Fruit fly (Drosophila melanogaster) whole organism, embryonic: ENCODE measurements around the gene CG42673.

Experiments
- Ada2b ChIP-seq: fragments of 200-800 bp; sonication (Bioruptor generic); IDR thresholded peaks from 2 replicates; pipeline ENCODE4 v1.3.6; 2022; ENCODE audit warnings: missing biosample characterization, missing genetic modification characterization
- Atf-2 ChIP-seq: fragments of 200-800 bp; sonication (Bioruptor generic); optimal IDR thresholded peaks from 2 replicates; lab custom pipeline; 2016; ENCODE audit warnings: missing biosample characterization, missing genetic modification characterization
- Bdp1 ChIP-seq: fragments of 200-800 bp; sonication (Bioruptor generic); optimal IDR thresholded peaks from 3 replicates; lab custom pipeline; 2016; ENCODE audit warnings: missing biosample characterization, missing genetic modification characterization
- Bgb ChIP-seq: fragments of 200-800 bp; sonication (Bioruptor generic); IDR thresholded peaks from 2 replicates; pipeline ENCODE4 v1.3.6; 2022; ENCODE audit warnings: missing biosample characterization, missing genetic modification characterization; ENCODE audit not compliant: partially characterized antibody
- CG10209 ChIP-seq: fragments of 200-800 bp; sonication (Bioruptor generic); optimal IDR thresholded peaks from 3 replicates; lab custom pipeline; 2017; ENCODE audit warnings: missing biosample characterization, mild to moderate bottlenecking, missing genetic modification characterization, missing genetic modification reagents
- CG10321 ChIP-seq: fragments of 200-800 bp; sonication (Bioruptor generic); IDR thresholded peaks from 2 replicates; pipeline ENCODE4 v1.3.6; 2022; ENCODE audit warnings: missing biosample characterization, missing genetic modification characterization
- CG10565 ChIP-seq: fragments of 200-800 bp; sonication (Bioruptor generic); optimal IDR thresholded peaks from 3 replicates; lab custom pipeline; 2016; ENCODE audit warnings: missing biosample characterization, mild to moderate bottlenecking, missing genetic modification characterization
- CG10979 ChIP-seq: fragments of 200-800 bp; sonication (Bioruptor generic); optimal IDR thresholded peaks from 2 replicates; lab custom pipeline; 2018; ENCODE audit warnings: missing biosample characterization, mild to moderate bottlenecking, missing genetic modification characterization, moderate library complexity
- CG12236 ChIP-seq: fragments of 200-800 bp; sonication (Bioruptor generic); optimal IDR thresholded peaks from 2 replicates; lab custom pipeline; 2016; ENCODE audit warnings: missing biosample characterization, missing genetic modification characterization
- CG13424 ChIP-seq: fragments of 200-800 bp; sonication (Bioruptor generic); optimal IDR thresholded peaks from 2 replicates; lab custom pipeline; 2019; ENCODE audit warnings: missing biosample characterization, mild to moderate bottlenecking, missing genetic modification characterization, moderate library complexity
- CG13624 ChIP-seq: fragments of 200-800 bp; sonication (Bioruptor generic); optimal IDR thresholded peaks from 2 replicates; lab custom pipeline; 2016; ENCODE audit warnings: missing biosample characterization, missing genetic modification characterization
- CG15696 ChIP-seq: fragments of 200-800 bp; sonication (Bioruptor generic); optimal IDR thresholded peaks from 2 replicates; lab custom pipeline; 2019; ENCODE audit warnings: missing biosample characterization, mild to moderate bottlenecking, missing genetic modification characterization, moderate library complexity
- CG17186 ChIP-seq: fragments of 200-800 bp; sonication (Bioruptor generic); optimal IDR thresholded peaks from 3 replicates; lab custom pipeline; 2017; ENCODE audit warnings: missing biosample characterization, missing genetic modification reagents, missing genetic modification characterization
- CG17829 ChIP-seq: fragments of 200-800 bp; optimal IDR thresholded peaks from 2 replicates; lab custom pipeline; 2019; ENCODE audit warnings: missing biosample characterization, mild to moderate bottlenecking, missing genetic modification characterization, moderate library complexity
- CG1792 ChIP-seq: fragments of 200-800 bp; sonication (Bioruptor generic); optimal IDR thresholded peaks from 2 replicates; lab custom pipeline; 2016; ENCODE audit warnings: missing biosample characterization, missing genetic modification characterization
- CG4360 ChIP-seq: fragments of 200-800 bp; sonication (Bioruptor generic); IDR thresholded peaks from 2 replicates; pipeline ENCODE4 v1.3.6; 2022; ENCODE audit warnings: missing biosample characterization, missing genetic modification characterization
- CG4404 ChIP-seq: fragments of 200-800 bp; sonication (Bioruptor generic); IDR thresholded peaks from 2 replicates; pipeline ENCODE4 v1.3.6; 2022; ENCODE audit warnings: missing biosample characterization, missing genetic modification characterization
- CG4424 ChIP-seq: fragments of 200-800 bp; sonication (Bioruptor generic); optimal IDR thresholded peaks from 3 replicates; lab custom pipeline; 2016; ENCODE audit warnings: missing biosample characterization, missing genetic modification characterization
- CG4820 ChIP-seq: fragments of 200-800 bp; sonication (Bioruptor generic); optimal IDR thresholded peaks from 3 replicates; lab custom pipeline; 2016; ENCODE audit warnings: missing biosample characterization, missing genetic modification characterization
- CG6765 ChIP-seq: fragments of 200-800 bp; sonication (Bioruptor generic); optimal IDR thresholded peaks from 3 replicates; lab custom pipeline; 2017; ENCODE audit warnings: missing biosample characterization, mild to moderate bottlenecking, missing genetic modification characterization
- CG8281 ChIP-seq: fragments of 200-800 bp; sonication (Bioruptor generic); optimal IDR thresholded peaks from 2 replicates; lab custom pipeline; 2018; ENCODE audit warnings: missing biosample characterization, mild to moderate bottlenecking, missing genetic modification characterization, moderate library complexity
- CG8290 ChIP-seq, 3 experiments: fragments of 200-800 bp; sonication (Bioruptor generic); optimal IDR thresholded peaks; 2 replicates each; lab custom pipeline; 2016 to 2019; ENCODE audit warnings: missing biosample characterization in 3 of 3, missing genetic modification characterization in 3 of 3, mild to moderate bottlenecking in 2 of 3, moderate library complexity in 1 of 3
- CG8359 ChIP-seq: fragments of 200-800 bp; sonication (Bioruptor generic); optimal IDR thresholded peaks from 2 replicates; lab custom pipeline; 2017; ENCODE audit warnings: missing biosample characterization, mild to moderate bottlenecking, missing genetic modification characterization, borderline replicate concordance
- CG9817 ChIP-seq: fragments of 200-800 bp; sonication (Bioruptor generic); optimal IDR thresholded peaks from 2 replicates; lab custom pipeline; 2018; ENCODE audit warnings: missing biosample characterization, mild to moderate bottlenecking, missing genetic modification characterization, moderate library complexity
- CTCF ChIP-seq: fragments of 200-800 bp; sonication (Bioruptor generic); optimal IDR thresholded peaks from 2 replicates; lab custom pipeline; 2017; ENCODE audit warnings: missing biosample characterization, mild to moderate bottlenecking, missing genetic modification characterization, moderate library complexity
- Dfd ChIP-seq, 2 experiments: fragments of >200 bp; optimal IDR thresholded peaks; 2 replicates each; lab custom pipeline; 2017; ENCODE audit warnings: missing biosample characterization in 2 of 2, missing genetic modification characterization in 2 of 2
- Doc2 ChIP-seq: fragments of 200-800 bp; sonication (Bioruptor generic); IDR thresholded peaks from 2 replicates; pipeline ENCODE4 v1.3.6; 2022; ENCODE audit warnings: missing biosample characterization, missing genetic modification characterization
- Dp ChIP-seq: fragments of 200-800 bp; sonication (Bioruptor generic); optimal IDR thresholded peaks from 2 replicates; lab custom pipeline; 2018; ENCODE audit warnings: missing biosample characterization, mild to moderate bottlenecking, missing genetic modification characterization, moderate library complexity
- Hr39 ChIP-seq: fragments of >200 bp; optimal IDR thresholded peaks from 2 replicates; lab custom pipeline; 2017
- MBD-R2 ChIP-seq: fragments of 200-800 bp; sonication (Bioruptor generic); IDR thresholded peaks from 2 replicates; pipeline ENCODE4 v1.3.6; 2022; ENCODE audit warnings: missing biosample characterization, missing genetic modification characterization
- Optix ChIP-seq: fragments of 200-800 bp; sonication (Bioruptor generic); IDR thresholded peaks from 3 replicates; pipeline ENCODE4 v1.3.6; 2022; ENCODE audit warnings: missing biosample characterization, missing genetic modification characterization
- PHDP ChIP-seq: fragments of 200-800 bp; sonication (Bioruptor generic); optimal IDR thresholded peaks from 3 replicates; lab custom pipeline; 2018; ENCODE audit warnings: missing biosample characterization, mild to moderate bottlenecking, missing genetic modification characterization, moderate library complexity
- Poxn ChIP-seq: fragments of 200-800 bp; sonication (Bioruptor generic); IDR thresholded peaks from 2 replicates; pipeline ENCODE4 v1.3.6; 2022; ENCODE audit warnings: missing biosample characterization, missing genetic modification characterization
- Rx ChIP-seq: fragments of 200-800 bp; sonication (Bioruptor generic); IDR thresholded peaks from 2 replicates; pipeline ENCODE4 v1.3.6; 2022; ENCODE audit warnings: missing biosample characterization, missing genetic modification characterization
- Sox100B ChIP-seq: fragments of 200-800 bp; sonication (Bioruptor generic); optimal IDR thresholded peaks from 3 replicates; lab custom pipeline; 2018; ENCODE audit warnings: missing biosample characterization, mild to moderate bottlenecking, missing genetic modification characterization
- YL-1 ChIP-seq: fragments of 200-800 bp; sonication (Bioruptor generic); optimal IDR thresholded peaks from 3 replicates; lab custom pipeline; 2017; ENCODE audit warnings: missing biosample characterization, mild to moderate bottlenecking, missing genetic modification characterization
- bbx ChIP-seq: fragments of 200-800 bp; sonication (Bioruptor generic); IDR thresholded peaks from 2 replicates; pipeline ENCODE4 v1.3.6; 2022; ENCODE audit warnings: missing biosample characterization, missing genetic modification characterization; ENCODE audit not compliant: partially characterized antibody
- gfzf ChIP-seq: fragments of 200-800 bp; sonication (Bioruptor generic); optimal IDR thresholded peaks from 2 replicates; lab custom pipeline; 2016; ENCODE audit warnings: missing biosample characterization, mild to moderate bottlenecking, missing genetic modification characterization, moderate library complexity
- gro ChIP-seq: fragments of 200-800 bp; sonication (Bioruptor generic); optimal IDR thresholded peaks from 2 replicates; lab custom pipeline; 2016; ENCODE audit warnings: missing biosample characterization, missing genetic modification characterization
- inv ChIP-seq: fragments of 200-800 bp; sonication (Bioruptor generic); IDR thresholded peaks from 2 replicates; pipeline ENCODE4 v1.3.6; 2022; ENCODE audit warnings: missing biosample characterization, missing genetic modification characterization; ENCODE audit not compliant: partially characterized antibody
- pfk ChIP-seq: fragments of 200-800 bp; sonication (Bioruptor generic); optimal IDR thresholded peaks from 2 replicates; lab custom pipeline; 2018; ENCODE audit warnings: missing biosample characterization, mild to moderate bottlenecking, missing genetic modification characterization, moderate library complexity
- prd ChIP-seq, 3 experiments: fragments of >200 bp in 2 of 3; fragments of 200-800 bp in 1 of 3; sonication (Bioruptor generic) in 1 of 3; optimal IDR thresholded peaks in 2 of 3; IDR thresholded peaks in 1 of 3; 2 replicates in 2 of 3; 3 replicates in 1 of 3; pipeline versions ENCODE4 v1.3.6 to Lab custom; 2017 to 2022; ENCODE audit warnings: missing biosample characterization in 1 of 3, missing genetic modification characterization in 1 of 3
- pros ChIP-seq: fragments of 200-800 bp; sonication (Bioruptor generic); optimal IDR thresholded peaks from 3 replicates; lab custom pipeline; 2019; ENCODE audit warnings: missing biosample characterization, mild to moderate bottlenecking, missing genetic modification characterization, moderate library complexity
- repo ChIP-seq: fragments of 200-800 bp; sonication (Bioruptor generic); optimal IDR thresholded peaks from 2 replicates; lab custom pipeline; 2016; ENCODE audit warnings: missing biosample characterization, missing genetic modification characterization
- slp2 ChIP-seq: fragments of 200-800 bp; sonication (Bioruptor generic); optimal IDR thresholded peaks from 2 replicates; lab custom pipeline; 2016; ENCODE audit warnings: missing biosample characterization, missing genetic modification characterization
- ttk ChIP-seq: fragments of 200-800 bp; sonication (Bioruptor generic); IDR thresholded peaks from 2 replicates; pipeline ENCODE4 v2.1.2; 2022; ENCODE audit warnings: missing biosample characterization, missing genetic modification characterization
- tup ChIP-seq: fragments of 200-800 bp; sonication (Bioruptor generic); optimal IDR thresholded peaks from 2 replicates; lab custom pipeline; 2016; ENCODE audit warnings: missing biosample characterization, mild to moderate bottlenecking, missing genetic modification characterization, moderate library complexity
- vvl ChIP-seq: fragments of 200-800 bp; sonication (Bioruptor generic); IDR thresholded peaks from 2 replicates; pipeline ENCODE4 v1.3.6; 2022; ENCODE audit warnings: missing biosample characterization, missing genetic modification characterization
- wor ChIP-seq: fragments of 200-800 bp; sonication (Bioruptor generic); IDR thresholded peaks from 2 replicates; pipeline ENCODE4 v1.3.6; 2022; ENCODE audit warnings: missing biosample characterization, missing genetic modification characterization
- zen ChIP-seq: fragments of 200-800 bp; sonication (Bioruptor generic); optimal IDR thresholded peaks from 3 replicates; lab custom pipeline; 2018; ENCODE audit warnings: missing biosample characterization, mild to moderate bottlenecking, missing genetic modification characterization, moderate library complexity

CG42673 gene

DNA sequence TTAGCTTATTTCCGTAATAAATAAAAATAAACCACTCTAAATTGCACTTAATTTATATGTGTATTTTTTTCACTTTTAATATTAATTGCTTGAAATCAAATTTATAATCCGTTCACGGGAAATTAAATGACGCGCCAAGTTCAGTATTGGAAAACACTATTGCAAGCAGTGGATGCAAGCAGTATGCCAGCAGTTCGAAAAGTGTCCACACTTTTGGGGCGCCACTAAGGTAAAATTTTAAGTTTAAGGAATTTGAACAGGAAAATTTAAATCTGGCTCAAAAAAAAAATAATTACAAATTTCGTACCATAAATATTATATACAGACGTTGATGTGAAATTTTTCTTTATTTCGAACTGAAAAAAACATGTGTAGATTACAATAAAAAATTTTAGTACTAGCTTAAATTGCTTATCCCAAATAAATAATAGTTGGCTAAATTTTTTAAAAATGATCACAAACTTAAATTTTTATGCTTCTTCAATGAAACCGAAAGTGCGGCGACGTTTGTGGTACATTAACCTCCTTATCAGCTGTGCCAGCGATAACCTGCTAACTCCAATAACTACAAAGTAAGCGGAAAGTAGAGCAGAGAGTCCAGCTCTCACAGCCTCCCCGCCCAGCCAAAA is 67.1 kb downstream of the CG42673 start (continued):
- peak; percentile 25 for TF ChIP-seq CG10979 (tag; lab: Kevin White, UChicago)
- no peak for TF ChIP-seq Sox100B
- no peak for TF ChIP-seq zen
- TF ChIP-seq Dfd (GFP tag; optimal IDR thresholded peaks at IDR 0.05; lab: Kevin White, UChicago) = peak in 1 of 2 experiments; percentile 72
- TF ChIP-seq Dp (GFP tag; lab: Kevin White, UChicago) = peak; percentile 90
- no peak for TF ChIP-seq CG10321 (GFP tag; lab: Robert Waterston, UW)
- no peak for TF ChIP-seq CG13624 (GFP tag; lab: Kevin White, UChicago)
- no peak for TF ChIP-seq Atf-2
- no peak for TF ChIP-seq slp2
- no peak for TF ChIP-seq wor (GFP tag; lab: Robert Waterston, UW)
- TF ChIP-seq CG9817 (tag; lab: Kevin White, UChicago) = peak; percentile 58
- no peak for TF ChIP-seq CG17829
- no peak; the same call in 1 of the 2 replicates for TF ChIP-seq ttk (GFP tag; lab: Robert Waterston, UW)
- no peak for TF ChIP-seq prd (optimal IDR thresholded peaks at IDR 0.05; lab: Kevin White, UChicago)
- TF ChIP-seq prd (GFP tag; IDR thresholded peaks at IDR 0.05; lab: Robert Waterston, UW) = peak; percentile 59; the same call in 2 of the 3 replicates
- no peak for TF ChIP-seq CG13424
- no peak for TF ChIP-seq CG10209 (GFP tag; lab: Kevin White, UChicago)
- TF ChIP-seq CG15696 (tag; lab: Kevin White, UChicago) = no peak
- TF ChIP-seq Optix (GFP tag; lab: Robert Waterston, UW) = no peak
- no peak for TF ChIP-seq pros (GFP tag; lab: Kevin White, UChicago)
- no peak for TF ChIP-seq CG8359
- peak; percentile 97 for TF ChIP-seq CTCF (GFP tag; lab: Kevin White, UChicago)
- no peak for TF ChIP-seq CG4360 (GFP tag; lab: Robert Waterston, UW)
- TF ChIP-seq Ada2b (GFP tag; lab: Robert Waterston, UW) = no peak
- TF ChIP-seq PHDP (tag; lab: Kevin White, UChicago) = no peak
- no peak for TF ChIP-seq Hr39 (lab: Kevin White, UChicago)
- TF ChIP-seq CG10565 (GFP tag; lab: Kevin White, UChicago) = no peak
- no peak for TF ChIP-seq inv (GFP tag; lab: Robert Waterston, UW)
- TF ChIP-seq gfzf (GFP tag; lab: Kevin White, UChicago) = peak; percentile 11
- no peak for TF ChIP-seq tup (GFP tag; lab: Kevin White, UChicago)
- TF ChIP-seq Poxn (GFP tag; lab: Robert Waterston, UW) = no peak
- peak; percentile 36 for TF ChIP-seq CG4820
- no peak for TF ChIP-seq gro
- no peak for TF ChIP-seq CG12236 (GFP tag; lab: Kevin White, UChicago)
- no peak for TF ChIP-seq CG8290 (GFP tag; optimal IDR thresholded peaks at IDR 0.05; lab: Kevin White, UChicago)
- no peak for TF ChIP-seq CG8290 (tag; optimal IDR thresholded peaks at IDR 0.05; lab: Kevin White, UChicago)
- peak; percentile 50; the same call in 1 of the 2 replicates for TF ChIP-seq vvl (GFP tag; lab: Robert Waterston, UW)
- TF ChIP-seq CG1792 (GFP tag; lab: Kevin White, UChicago) = no peak
- no peak for TF ChIP-seq Rx (GFP tag; lab: Robert Waterston, UW)
- peak; percentile 55 for TF ChIP-seq CG4424
- TF ChIP-seq CG17186 = no peak
- peak; percentile 51 for TF ChIP-seq repo (GFP tag; lab: Kevin White, UChicago)
- no peak for TF ChIP-seq CG8281
- TF ChIP-seq CG6765 (GFP tag; lab: Kevin White, UChicago) = no peak
- TF ChIP-seq Bgb (GFP tag; lab: Robert Waterston, UW) = peak; percentile 52; the same call in 1 of the 2 replicates
- no peak for TF ChIP-seq pfk (GFP tag; lab: Kevin White, UChicago)
- no peak for TF ChIP-seq Doc2 (GFP tag; lab: Robert Waterston, UW)
- TF ChIP-seq Bdp1 (GFP tag; lab: Kevin White, UChicago) = no peak
- no peak for TF ChIP-seq bbx (GFP tag; lab: Robert Waterston, UW)
- TF ChIP-seq MBD-R2 (GFP tag; lab: Robert Waterston, UW) = peak; percentile 46; the same call in 1 of the 2 replicates
- TF ChIP-seq YL-1 (GFP tag; lab: Kevin White, UChicago) = no peak
- TF ChIP-seq CG4404 (GFP tag; lab: Robert Waterston, UW) = no peak
